Worm (Caenorhabditis elegans): ENCODE measurements around the gene fbxl-4.

DNA sequence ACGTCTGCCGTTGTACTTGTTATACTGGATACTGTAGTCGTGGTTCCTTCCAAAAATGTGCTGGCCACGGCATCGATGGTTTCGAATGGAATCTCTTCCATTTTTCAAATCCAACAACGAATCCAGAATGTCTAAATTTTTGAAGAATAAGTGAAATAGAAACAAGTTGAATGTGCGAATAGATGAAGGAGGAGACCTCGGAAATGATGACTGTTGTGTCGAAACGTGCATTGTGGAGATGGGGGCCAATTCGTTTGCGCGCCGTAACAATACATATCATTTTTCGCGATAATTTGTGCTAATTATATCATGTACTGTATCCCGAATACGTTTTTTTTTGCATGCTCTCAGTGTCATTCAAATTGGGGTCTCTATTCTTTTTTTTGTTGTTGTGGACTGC is 46.6 kb downstream of the fbxl-4 start, which contains the start of gene aexr-1:
- TF ChIP-seq mep-1 (tag; optimal IDR thresholded peaks at IDR 0.05), result no peak
- no peak for TF ChIP-seq ceh-83 (GFP tag; optimal IDR thresholded peaks at IDR 0.05)
- TF ChIP-seq ztf-11 (tag; optimal IDR thresholded peaks at IDR 0.05), result no peak
- TF ChIP-seq cnd-1 (tag; optimal IDR thresholded peaks at IDR 0.05), result no peak
